Fruit fly (Drosophila melanogaster): Measurements from ENCODE around the gene CG32228.
A peak's percentile ranks its signal among the peaks of the same experiment; 100 is the strongest.

Gene CG32228

DNA sequence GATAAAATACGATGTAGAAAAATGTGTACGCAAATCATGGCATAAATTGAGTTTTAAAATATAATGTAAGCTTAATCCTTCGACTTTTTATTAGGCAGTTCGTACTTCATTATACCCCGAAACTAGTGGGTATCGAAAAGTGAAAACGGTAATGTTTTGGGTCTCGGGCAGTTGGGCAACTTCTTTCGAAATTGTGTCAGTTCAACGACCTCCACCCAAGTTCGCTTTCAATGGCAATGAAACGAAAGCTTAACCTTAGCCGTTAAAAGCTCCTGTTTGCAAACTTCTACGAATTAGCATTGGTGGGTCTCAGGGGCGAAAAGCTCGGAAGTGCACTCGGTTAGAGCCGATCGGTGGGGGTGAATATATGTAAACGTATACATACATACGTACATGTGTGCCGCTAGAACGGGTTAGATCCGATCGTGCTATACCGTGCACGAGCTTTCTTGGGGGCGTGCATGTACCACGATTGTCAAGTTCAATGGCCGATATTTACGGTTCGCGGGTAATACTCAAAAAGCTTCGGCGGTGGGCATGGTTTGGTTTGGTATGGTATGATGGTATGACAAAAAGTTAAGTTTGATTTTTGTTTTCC is 35.3 kb upstream of the CG32228 start (continued):
- 0 out of 3 replicates have a peak, but pooled peaks have one; percentile 33 for TF ChIP-seq vnd (GFP tag; IDR thresholded peaks at IDR 0.05; ENCODE audit: partially characterized antibody)
- no peak for TF ChIP-seq Xbp1 (GFP tag; optimal IDR thresholded peaks at IDR 0.05)
- TF ChIP-seq fd102C (GFP tag; optimal IDR thresholded peaks at IDR 0.05), result no peak
- TF ChIP-seq p53 (GFP tag; optimal IDR thresholded peaks at IDR 0.05), result no peak
- 0 out of 2 replicates have a peak, but pooled peaks have one; percentile 10 for TF ChIP-seq CG5953 (GFP tag; IDR thresholded peaks at IDR 0.05)
- no peak for TF ChIP-seq GATAe (GFP tag; conservative IDR thresholded peaks at IDR 0.05)
- TF ChIP-seq CG18619 (GFP tag; optimal IDR thresholded peaks at IDR 0.05), result no peak
- peak; percentile 55; the same call in 1 of the 2 replicates for TF ChIP-seq amos (GFP tag; IDR thresholded peaks at IDR 0.05; ENCODE audit: partially characterized antibody)
- no peak for TF ChIP-seq CG10565 (GFP tag; optimal IDR thresholded peaks at IDR 0.05)
- TF ChIP-seq Med (GFP tag), result peak; percentile 52
- no peak for TF ChIP-seq aop (GFP tag; IDR thresholded peaks at IDR 0.05)
- TF ChIP-seq nerfin-1 (tag; optimal IDR thresholded peaks at IDR 0.05), result no peak
- no peak for TF ChIP-seq CG3847 (GFP tag; IDR thresholded peaks at IDR 0.05)
- no peak for TF ChIP-seq CG30020 (tag; optimal IDR thresholded peaks at IDR 0.05)
- no peak for TF ChIP-seq Elba2 (GFP tag; optimal IDR thresholded peaks at IDR 0.05)
- TF ChIP-seq CG18599 (GFP tag; optimal IDR thresholded peaks at IDR 0.05), result no peak
- no peak for TF ChIP-seq cas (GFP tag; IDR thresholded peaks at IDR 0.05)
- no peak for TF ChIP-seq CrebB (tag; optimal IDR thresholded peaks at IDR 0.05)
- TF ChIP-seq crol (GFP tag; IDR thresholded peaks at IDR 0.05), result no peak; the same call in 1 of the 2 replicates
- no peak for TF ChIP-seq HLHmδ (GFP tag; optimal IDR thresholded peaks at IDR 0.05)
- TF ChIP-seq Myb (GFP tag; optimal IDR thresholded peaks at IDR 0.05), result peak; percentile 47
- TF ChIP-seq sens (GFP tag), result peak; percentile 46
- TF ChIP-seq insv (GFP tag; optimal IDR thresholded peaks at IDR 0.05), result no peak
- TF ChIP-seq Scr (GFP tag; IDR thresholded peaks at IDR 0.05; ENCODE audit: partially characterized antibody), result peak; percentile 48; the same call in 1 of the 2 replicates
- no peak for TF ChIP-seq HLH4C (GFP tag; IDR thresholded peaks at IDR 0.05; ENCODE audit: partially characterized antibody)
- no peak for TF ChIP-seq Abd-B (GFP tag; optimal IDR thresholded peaks at IDR 0.05)
- TF ChIP-seq CG11723 (GFP tag; optimal IDR thresholded peaks at IDR 0.05), result no peak
- peak; percentile 31; the same call in 1 of the 2 replicates for TF ChIP-seq CG13287 (GFP tag; IDR thresholded peaks at IDR 0.05; ENCODE audit: partially characterized antibody)
- no peak for TF ChIP-seq klu (GFP tag; IDR thresholded peaks at IDR 0.05)
- TF ChIP-seq inv (GFP tag; IDR thresholded peaks at IDR 0.05; ENCODE audit: partially characterized antibody), result peak; percentile 41; the same call in 1 of the 2 replicates
- peak; percentile 43 for TF ChIP-seq cwo (GFP tag; optimal IDR thresholded peaks at IDR 0.05)
- peak; percentile 86; the same call in 3 of the 4 replicates for TF ChIP-seq chinmo (GFP tag; IDR thresholded peaks at IDR 0.05; ENCODE audit: partially characterized antibody)

DNA sequence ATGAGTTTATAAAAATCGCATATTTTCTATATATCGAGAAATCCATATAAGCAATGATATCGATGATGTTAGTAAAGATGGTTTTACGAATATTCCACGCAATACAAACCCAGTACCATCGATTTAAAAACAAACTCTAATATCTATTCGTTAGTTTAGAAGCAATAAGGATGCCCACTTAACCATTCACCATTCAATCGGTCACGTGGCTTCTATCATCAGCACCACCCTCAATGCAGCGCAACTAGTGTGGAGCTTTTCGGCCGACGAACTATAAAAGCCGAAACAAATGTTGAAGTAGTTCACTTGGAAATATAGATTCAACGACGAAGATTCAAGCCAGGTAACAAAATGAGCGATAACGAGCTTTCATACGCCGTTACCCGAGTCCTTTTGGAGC is 34.2 kb upstream of the CG32228 start, which contains the start of gene CG13813:
Gene CG13813, plus strand, starts transcription at position 301 of the 400 bp plus-strand sequence.
- TF ChIP-seq cad (GFP tag; optimal IDR thresholded peaks at IDR 0.05) (no peak), amos (GFP tag; IDR thresholded peaks at IDR 0.05; ENCODE audit: partially characterized antibody) (no peak), BEAF-32 (GFP tag; optimal IDR thresholded peaks at IDR 0.05) (no peak), CG1792 (GFP tag; optimal IDR thresholded peaks at IDR 0.05) (no peak), CG4424 (GFP tag; optimal IDR thresholded peaks at IDR 0.05) (no peak), Deaf1 (tag; optimal IDR thresholded peaks at IDR 0.05) (no peak), CG2120 (GFP tag; optimal IDR thresholded peaks at IDR 0.05) (no peak), otp (GFP tag; IDR thresholded peaks at IDR 0.05) (no peak), CG9876 (GFP tag; optimal IDR thresholded peaks at IDR 0.05) (no peak), CkIIα-i1 (GFP tag; IDR thresholded peaks at IDR 0.05) (no peak), Drgx (GFP tag; IDR thresholded peaks at IDR 0.05) (no peak), CG30403 (GFP tag; optimal IDR thresholded peaks at IDR 0.05) (no peak), CG15479 (GFP tag; optimal IDR thresholded peaks at IDR 0.05) (no peak), stwl (tag; optimal IDR thresholded peaks at IDR 0.05) (no peak), cwo (GFP tag; optimal IDR thresholded peaks at IDR 0.05) (no peak), Dref (GFP tag; IDR thresholded peaks at IDR 0.05) (no peak), CG34376 (GFP tag; optimal IDR thresholded peaks at IDR 0.05) (no peak), ranshi (GFP tag; IDR thresholded peaks at IDR 0.05) (no peak), CG2889 (GFP tag; IDR thresholded peaks at IDR 0.05) (no peak)
